Worm (Caenorhabditis elegans) whole organism, L4/young adult: Measurements from ENCODE around the gene clh-2.
A peak's percentile ranks its signal among the peaks of the same experiment; 100 is the strongest.

Experiments
- W03F9.2 ChIP-seq: fragments of 150-350 bp; optimal IDR thresholded peaks from 2 replicates; lab custom pipeline; 2014; ENCODE audit warnings: missing biosample characterization, missing genetic modification characterization
- dao-5 ChIP-seq: sonication (generic microtip); optimal IDR thresholded peaks from 2 replicates; lab custom pipeline; 2016; ENCODE audit warnings: missing genotype, missing genetic modification characterization, moderate library complexity, missing compliant biosample characterization
- him-1 ChIP-seq: sonication (generic microtip); optimal IDR thresholded peaks from 2 replicates; lab custom pipeline; 2016; ENCODE audit warnings: missing genotype, missing genetic modification reagents, missing genetic modification characterization, missing compliant biosample characterization

The clh-2 gene

ce11 chrII:11336163-11336562 lies 15.5 kb upstream of the clh-2 start:
- TF ChIP-seq dao-5 (tag; lab: Kevin White, UChicago) (no peak), him-1 (no peak), W03F9.2 (no peak)

- no peak for TF ChIP-seq him-1
- TF ChIP-seq W03F9.2, result no peak
- no peak for TF ChIP-seq dao-5 (tag; lab: Kevin White, UChicago)
These were observed 15.0 kb upstream of the clh-2 start for ce11 chrII:11336640-11337241.

- TF ChIP-seq W03F9.2, result no peak
- TF ChIP-seq dao-5 (tag; lab: Kevin White, UChicago), result no peak
- TF ChIP-seq him-1, result no peak
These were observed 14.1 kb upstream of the clh-2 start, which contains the start of gene sqt-1 for ce11 chrII:11337497-11338040. Gene sqt-1 (minus strand): TSS chrII:11337837.

- TF ChIP-seq him-1, result no peak
- no peak for TF ChIP-seq dao-5 (tag; lab: Kevin White, UChicago)
- no peak for TF ChIP-seq W03F9.2
These were observed 12.2 kb upstream of the clh-2 start, which contains the start of gene rmd-3 for ce11 chrII:11339507-11339906. Gene rmd-3 (minus strand): TSS chrII:11339607.

ce11 chrII:11343300-11343869 lies 8.3 kb upstream of the clh-2 start, which contains the start of gene lgc-20:
Gene lgc-20 (minus strand): TSS chrII:11343610.
- TF ChIP-seq W03F9.2 (no peak), dao-5 (tag; lab: Kevin White, UChicago) (no peak), him-1 (no peak)

- no peak for TF ChIP-seq W03F9.2
- no peak for TF ChIP-seq dao-5 (tag; lab: Kevin White, UChicago)
- no peak for TF ChIP-seq him-1
These were observed 7.1 kb upstream of the clh-2 start for ce11 chrII:11344554-11344953.

- TF ChIP-seq W03F9.2 (peak; percentile 87), him-1 (peak; percentile 45), dao-5 (tag; lab: Kevin White, UChicago) (no peak)
These were observed 6.1 kb upstream of the clh-2 start, which contains the start of gene nduf-11 for ce11 chrII:11345570-11346029. Gene nduf-11 (minus strand): TSS chrII:11345620.

ce11 chrII:11347878-11348556 lies 3.7 kb upstream of the clh-2 start, which contains the start of the genes B0491.6 and pigm-1:
Gene B0491.6 (minus strand): TSS chrII:11348343.
Gene pigm-1 (plus strand): TSS chrII:11348445.
- no peak for TF ChIP-seq dao-5 (tag; lab: Kevin White, UChicago)
- peak; percentile 20 for TF ChIP-seq W03F9.2
- peak; percentile 27 for TF ChIP-seq him-1

ce11 chrII:11349892-11350291 lies 1.8 kb upstream of the clh-2 start, which contains the start of gene dph-5:
Gene dph-5 (plus strand): TSS chrII:11350192.
- no peak for TF ChIP-seq W03F9.2
- TF ChIP-seq dao-5 (tag; lab: Kevin White, UChicago), result no peak
- no peak for TF ChIP-seq him-1

- TF ChIP-seq dao-5 (tag; lab: Kevin White, UChicago) (no peak), him-1 (no peak), W03F9.2 (no peak)
These were observed 1.8 kb downstream of the clh-2 start for ce11 chrII:11353471-11353870.

ce11 chrII:11361751-11362150 lies 10.1 kb downstream of the clh-2 start:
- TF ChIP-seq him-1, result no peak

ce11 chrII:11371981-11372380 lies 20.3 kb downstream of the clh-2 start, which contains the start of gene C33B4.2:
Gene C33B4.2 (minus strand): TSS chrII:11372145.
- no peak for TF ChIP-seq W03F9.2
- no peak for TF ChIP-seq dao-5 (tag; lab: Kevin White, UChicago)
- TF ChIP-seq him-1, result no peak

ce11 chrII:11376026-11376425 lies 24.3 kb downstream of the clh-2 start:
- TF ChIP-seq W03F9.2 (no peak), dao-5 (tag; lab: Kevin White, UChicago) (no peak), him-1 (no peak)

ce11 chrII:11376598-11377108 lies 25.0 kb downstream of the clh-2 start:
- no peak for TF ChIP-seq him-1
- peak; percentile 10 for TF ChIP-seq W03F9.2
- TF ChIP-seq dao-5 (tag; lab: Kevin White, UChicago), result no peak
